Worm (Caenorhabditis elegans) whole organism, young adult: Measurements from ENCODE around the gene cyn-17.

Experiments
- B0019.2 ChIP-seq: fragments of 200-800 bp; sonication (Bioruptor generic); conservative IDR thresholded peaks from 2 replicates; pipeline ENCODE4 v1.3.6; 2022; ENCODE audit warnings: missing genetic modification reagents, missing genetic modification characterization, missing compliant biosample characterization
- C17E4.6 ChIP-seq: fragments of 200-800 bp; sonication (Bioruptor generic); IDR thresholded peaks from 2 replicates; pipeline ENCODE4 v1.3.6; 2022; ENCODE audit warnings: missing genetic modification reagents, missing genetic modification characterization, missing compliant biosample characterization
- F33H1.4 ChIP-seq: fragments of 200-800 bp; sonication (Bioruptor generic); IDR thresholded peaks from 2 replicates; pipeline ENCODE4 v1.3.6; 2022; ENCODE audit warnings: missing genetic modification reagents, missing genetic modification characterization, missing compliant biosample characterization
- F39B2.1 ChIP-seq: fragments of 200-800 bp; sonication (Bioruptor generic); IDR thresholded peaks from 2 replicates; pipeline ENCODE4 v1.3.6; 2022; ENCODE audit warnings: missing genetic modification reagents, missing genetic modification characterization, missing compliant biosample characterization
- F49E8.2 ChIP-seq: sonication (generic microtip); optimal IDR thresholded peaks from 3 replicates; lab custom pipeline; 2017; ENCODE audit warnings: missing genetic modification characterization, mild to moderate bottlenecking, missing compliant biosample characterization, antibody characterized with exemption, moderate library complexity; ENCODE audit not compliant: insufficient read depth
- F52B5.7 ChIP-seq: sonication (generic microtip); optimal IDR thresholded peaks from 2 replicates; lab custom pipeline; 2016; ENCODE audit warnings: mild to moderate bottlenecking, missing genetic modification characterization, missing compliant biosample characterization
- Y53G8AR.9 ChIP-seq: fragments of 200-800 bp; sonication (Bioruptor generic); conservative IDR thresholded peaks from 2 replicates; pipeline ENCODE4 v1.3.6; 2022; ENCODE audit warnings: missing genetic modification reagents, missing genetic modification characterization, missing compliant biosample characterization
- akir-1 ChIP-seq: fragments of 200-800 bp; sonication (Bioruptor generic); optimal IDR thresholded peaks from 2 replicates; lab custom pipeline; 2018; ENCODE audit warnings: mild to moderate bottlenecking, missing genetic modification characterization, moderate library complexity, missing compliant biosample characterization
- ama-1 ChIP-seq, 3 experiments: fragments of 150-350 bp in 1 of 3; sonication (generic microtip) in 2 of 3; optimal IDR thresholded peaks; 2 replicates each; lab custom pipeline; 2014 to 2018; ENCODE audit warnings: missing biosample characterization in 2 of 3, missing genetic modification characterization in 2 of 3, missing genetic modification reagents in 2 of 3
- aptf-3 ChIP-seq: fragments of 200-800 bp; sonication (Bioruptor generic); IDR thresholded peaks from 2 replicates; pipeline ENCODE4 v1.3.6; 2022; ENCODE audit warnings: missing genetic modification characterization, missing compliant biosample characterization
- atf-7 ChIP-seq: sonication (generic microtip); optimal IDR thresholded peaks from 2 replicates; lab custom pipeline; 2017; ENCODE audit warnings: mild to moderate bottlenecking, missing genetic modification characterization, missing compliant biosample characterization
- athp-1 ChIP-seq: sonication (generic microtip); optimal IDR thresholded peaks from 2 replicates; lab custom pipeline; 2017; ENCODE audit warnings: mild to moderate bottlenecking, missing genetic modification characterization, missing compliant biosample characterization
- ceh-100 ChIP-seq: fragments of 200-800 bp; sonication (Bioruptor generic); IDR thresholded peaks from 2 replicates; pipeline ENCODE4 v1.3.6; 2022; ENCODE audit warnings: missing genetic modification reagents, missing genetic modification characterization, missing compliant biosample characterization
- ceh-79 ChIP-seq: sonication (generic microtip); optimal IDR thresholded peaks from 2 replicates; lab custom pipeline; 2017; ENCODE audit warnings: mild to moderate bottlenecking, missing genetic modification characterization, missing compliant biosample characterization
- efl-1 ChIP-seq: fragments of 150-350 bp; optimal IDR thresholded peaks from 2 replicates; lab custom pipeline; 2014; ENCODE audit warnings: missing biosample characterization, missing genetic modification reagents, missing genetic modification characterization
- hlh-26 ChIP-seq: fragments of 200-800 bp; sonication (Bioruptor generic); conservative IDR thresholded peaks from 2 replicates; pipeline ENCODE4 v1.3.6; 2022; ENCODE audit warnings: missing genetic modification reagents, missing genetic modification characterization, missing compliant biosample characterization
- hsf-1 ChIP-seq: fragments of 200-800 bp; sonication (Bioruptor generic); IDR thresholded peaks from 2 replicates; pipeline ENCODE4 v1.3.6; 2022; ENCODE audit warnings: missing genetic modification reagents, missing genetic modification characterization, missing compliant biosample characterization
- let-526 ChIP-seq: fragments of 200-800 bp; sonication (Bioruptor generic); IDR thresholded peaks from 2 replicates; pipeline ENCODE4 v1.3.6; 2022; ENCODE audit warnings: missing genetic modification reagents, missing genetic modification characterization, missing compliant biosample characterization
- let-607 ChIP-seq, 2 experiments: fragments of 200-800 bp in 1 of 2; sonication (Bioruptor generic) in 1 of 2; sonication (generic microtip) in 1 of 2; optimal IDR thresholded peaks; 2 replicates each; lab custom pipeline; 2016 to 2018; ENCODE audit warnings: mild to moderate bottlenecking in 2 of 2, missing compliant biosample characterization in 2 of 2, missing genetic modification characterization in 2 of 2, moderate library complexity in 2 of 2, missing genotype in 1 of 2
- lin-26 ChIP-seq: fragments of 200-800 bp; sonication (Bioruptor generic); IDR thresholded peaks from 2 replicates; pipeline ENCODE4 v1.3.6; 2022; ENCODE audit warnings: missing genetic modification reagents, missing genetic modification characterization, missing compliant biosample characterization
- lin-35 ChIP-seq, 3 experiments: fragments of 150-350 bp in 2 of 3; sonication (generic microtip) in 1 of 3; optimal IDR thresholded peaks; 2 replicates each; lab custom pipeline; 2014 to 2018; ENCODE audit warnings: missing biosample characterization in 3 of 3, missing genetic modification characterization in 3 of 3, missing genetic modification reagents in 3 of 3
- lin-54 ChIP-seq: fragments of 200-800 bp; sonication (Bioruptor generic); optimal IDR thresholded peaks from 2 replicates; lab custom pipeline; 2018; ENCODE audit warnings: mild to moderate bottlenecking, missing genetic modification characterization, missing compliant biosample characterization
- lir-1 ChIP-seq: fragments of 200-800 bp; sonication (Bioruptor generic); conservative IDR thresholded peaks from 2 replicates; pipeline ENCODE4 v1.3.6; 2022; ENCODE audit warnings: missing genetic modification reagents, missing genetic modification characterization, missing compliant biosample characterization
- lsy-27 ChIP-seq: sonication (generic microtip); optimal IDR thresholded peaks from 2 replicates; lab custom pipeline; 2017; ENCODE audit warnings: missing genetic modification characterization, mild to moderate bottlenecking, missing compliant biosample characterization, antibody characterized with exemption, missing genotype, borderline replicate concordance; ENCODE audit not compliant: insufficient read depth
- madf-10 ChIP-seq: sonication (generic microtip); optimal IDR thresholded peaks from 2 replicates; lab custom pipeline; 2016; ENCODE audit warnings: mild to moderate bottlenecking, missing genetic modification characterization, missing compliant biosample characterization
- madf-3 ChIP-seq: fragments of 200-800 bp; sonication (Bioruptor generic); IDR thresholded peaks from 2 replicates; pipeline ENCODE4 v1.3.6; 2022; ENCODE audit warnings: missing genetic modification reagents, missing genetic modification characterization, missing compliant biosample characterization
- mel-28 ChIP-seq: sonication (generic microtip); optimal IDR thresholded peaks from 2 replicates; lab custom pipeline; 2016; ENCODE audit warnings: borderline replicate concordance, mild to moderate bottlenecking, missing genetic modification characterization, missing compliant biosample characterization
- nhr-120 ChIP-seq: fragments of 200-800 bp; sonication (Bioruptor generic); IDR thresholded peaks from 2 replicates; pipeline ENCODE4 v1.3.6; 2022; ENCODE audit warnings: missing genetic modification characterization, missing compliant biosample characterization
- nhr-80 ChIP-seq: sonication (generic microtip); optimal IDR thresholded peaks from 2 replicates; lab custom pipeline; 2016; ENCODE audit warnings: missing genetic modification characterization, missing compliant biosample characterization
- rcor-1 ChIP-seq: fragments of 200-800 bp; sonication (Bioruptor generic); IDR thresholded peaks from 2 replicates; pipeline ENCODE4 v1.3.6; 2022; ENCODE audit warnings: missing genetic modification reagents, missing genetic modification characterization, missing compliant biosample characterization
- sdz-38 ChIP-seq: sonication (generic microtip); optimal IDR thresholded peaks from 2 replicates; lab custom pipeline; 2016; ENCODE audit warnings: missing genotype, missing genetic modification characterization, missing compliant biosample characterization
- snpc-1.3 ChIP-seq: sonication (generic microtip); optimal IDR thresholded peaks from 2 replicates; lab custom pipeline; 2017; ENCODE audit warnings: missing genetic modification characterization, mild to moderate bottlenecking, missing compliant biosample characterization, antibody characterized with exemption, moderate library complexity, missing genotype, missing genetic modification reagents; ENCODE audit not compliant: insufficient read depth
- snpc-4 ChIP-seq, 5 experiments: fragments of 150-350 bp in 1 of 5; sonication (generic microtip) in 4 of 5; optimal IDR thresholded peaks; 2 replicates each; lab custom pipeline; 2014 to 2018; ENCODE audit warnings: missing genetic modification characterization in 5 of 5, missing biosample characterization in 3 of 5, antibody characterized with exemption in 2 of 5, mild to moderate bottlenecking in 2 of 5, missing compliant biosample characterization in 2 of 5, missing genotype in 2 of 5, moderate library complexity in 2 of 5, missing genetic modification reagents in 1 of 5
- sptf-2 ChIP-seq: fragments of 200-800 bp; sonication (Bioruptor generic); optimal IDR thresholded peaks from 2 replicates; lab custom pipeline; 2018; ENCODE audit warnings: mild to moderate bottlenecking, missing genetic modification characterization, missing compliant biosample characterization

Gene cyn-17

ce11 chrV:5769500-5769899, 30.0 kb upstream of the cyn-17 start:
- TF ChIP-seq akir-1 (GFP tag; lab: Kevin White, UChicago) (no peak), mel-28 (tag; lab: Kevin White, UChicago) (no peak), lir-1 (GFP tag; lab: Robert Waterston, UW) (no peak), hlh-26 (no peak), snpc-1.3 (no peak), let-607 (tag; optimal IDR thresholded peaks at IDR 0.05; lab: Kevin White, UChicago) (no peak), lin-35 (GFP tag; optimal IDR thresholded peaks at IDR 0.05; lab: Kevin White, UChicago) (no peak), nhr-80 (tag; lab: Kevin White, UChicago) (peak; percentile 44)

ce11 chrV:5769999-5770398, 29.5 kb upstream of the cyn-17 start:
- TF ChIP-seq lsy-27 (tag; lab: Kevin White, UChicago) = no peak
- TF ChIP-seq F52B5.7 (tag; lab: Kevin White, UChicago) = no peak
- TF ChIP-seq rcor-1 (GFP tag; lab: Robert Waterston, UW) = no peak
- no peak for TF ChIP-seq F39B2.1
- TF ChIP-seq aptf-3 (GFP tag; lab: Robert Waterston, UW) = no peak
- TF ChIP-seq athp-1 (tag; lab: Kevin White, UChicago) = no peak
- TF ChIP-seq lin-26 (GFP tag; lab: Robert Waterston, UW) = no peak
- TF ChIP-seq nhr-120 (GFP tag; lab: Robert Waterston, UW) = no peak
- TF ChIP-seq ceh-100 (GFP tag; lab: Robert Waterston, UW) = no peak
- TF ChIP-seq B0019.2 (GFP tag; lab: Robert Waterston, UW) = no peak
- no peak for TF ChIP-seq let-526
- TF ChIP-seq F49E8.2 = no peak
- TF ChIP-seq Y53G8AR.9 (GFP tag; lab: Robert Waterston, UW) = no peak

ce11 chrV:5771627-5772026, 27.8 kb upstream of the cyn-17 start, which contains the start of gene F44E7.3:
Gene F44E7.3, plus strand, starts transcription at chrV:5771945.
- TF ChIP-seq lin-54 (GFP tag; lab: Kevin White, UChicago) = no peak
- no peak for TF ChIP-seq efl-1 (GFP tag; lab: Kevin White, UChicago)
- TF ChIP-seq akir-1 (GFP tag; lab: Kevin White, UChicago) = no peak
- TF ChIP-seq F52B5.7 (tag; lab: Kevin White, UChicago) = no peak
- TF ChIP-seq sdz-38 (tag; lab: Kevin White, UChicago) = no peak
- TF ChIP-seq ceh-79 (tag; lab: Kevin White, UChicago) = no peak
- TF ChIP-seq F33H1.4 (GFP tag; lab: Robert Waterston, UW) = no peak
- no peak for TF ChIP-seq atf-7 (tag; lab: Kevin White, UChicago)
- TF ChIP-seq sptf-2 (GFP tag; lab: Kevin White, UChicago) = no peak
- peak; percentile 27 for TF ChIP-seq ama-1 (optimal IDR thresholded peaks at IDR 0.05; lab: Kevin White, UChicago)
- no peak for TF ChIP-seq ama-1 (GFP tag; optimal IDR thresholded peaks at IDR 0.05; lab: Kevin White, UChicago)
- 0 out of 2 replicates have a peak, but pooled peaks have one; percentile 24 for TF ChIP-seq madf-3 (GFP tag; lab: Robert Waterston, UW)
- no peak for TF ChIP-seq hsf-1 (GFP tag; lab: Robert Waterston, UW)
- no peak for TF ChIP-seq snpc-4 (GFP tag; optimal IDR thresholded peaks at IDR 0.05; lab: Kevin White, UChicago)
- no peak for TF ChIP-seq snpc-4 (tag; optimal IDR thresholded peaks at IDR 0.05; lab: Kevin White, UChicago)
- TF ChIP-seq C17E4.6 = no peak
- TF ChIP-seq madf-10 (tag; lab: Kevin White, UChicago) = no peak
- TF ChIP-seq, all 124 proteins: peak for 2
